Worm (Caenorhabditis elegans): Measurements from ENCODE around the gene haao-1.
A peak's percentile ranks its signal among the peaks of the same experiment; 100 is the strongest.

Gene haao-1

DNA sequence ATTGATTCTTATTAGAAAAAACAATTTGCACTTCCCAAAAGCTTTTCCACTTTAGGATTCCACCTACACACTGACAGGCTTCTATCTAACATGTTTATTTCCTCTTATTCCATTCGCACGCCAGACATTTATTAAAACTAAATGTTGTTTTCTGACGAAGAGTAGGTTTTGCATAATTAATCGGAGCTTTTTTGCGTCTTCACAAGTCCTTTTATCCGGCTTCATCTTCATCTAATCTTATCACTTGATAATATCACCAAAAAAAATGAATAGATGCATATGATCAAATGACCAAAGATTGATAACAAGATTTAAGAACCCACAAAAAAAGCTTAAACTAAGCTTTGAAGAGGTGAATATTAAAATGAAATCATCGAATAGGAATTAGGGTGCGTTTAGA lies 39.2 kb upstream of the haao-1 start (continued):
- peak; percentile 47 for TF ChIP-seq egl-13 (tag; optimal IDR thresholded peaks at IDR 0.05)
- no peak for TF ChIP-seq ama-1 (optimal IDR thresholded peaks at IDR 0.05)
- TF ChIP-seq mab-9 (GFP tag; IDR thresholded peaks at IDR 0.05) = no peak
- no peak for TF ChIP-seq lsy-2 (tag; optimal IDR thresholded peaks at IDR 0.05)
- TF ChIP-seq sptf-1 (tag; optimal IDR thresholded peaks at IDR 0.05) = no peak
- no peak for TF ChIP-seq mef-2 (tag; optimal IDR thresholded peaks at IDR 0.05)
- no peak for TF ChIP-seq ceh-88 (GFP tag; IDR thresholded peaks at IDR 0.05)
- TF ChIP-seq fkh-4 (tag; optimal IDR thresholded peaks at IDR 0.05; ENCODE audit: borderline replicate concordance) = peak; percentile 52
- no peak for TF ChIP-seq fos-1 (tag; optimal IDR thresholded peaks at IDR 0.05)
- no peak for TF ChIP-seq nhr-90 (tag; optimal IDR thresholded peaks at IDR 0.05; ENCODE audit: poor library complexity)
- no peak for TF ChIP-seq ces-1 (GFP tag; optimal IDR thresholded peaks at IDR 0.05)
- no peak for TF ChIP-seq elt-3 (tag; optimal IDR thresholded peaks at IDR 0.05)
- TF ChIP-seq lin-15B (tag; optimal IDR thresholded peaks at IDR 0.05) = no peak
- peak; percentile 22 for TF ChIP-seq nhr-47 (tag; optimal IDR thresholded peaks at IDR 0.05)
- no peak for TF ChIP-seq nhr-76 (tag; optimal IDR thresholded peaks at IDR 0.05)
- TF ChIP-seq tbx-2 (tag; optimal IDR thresholded peaks at IDR 0.05) = no peak
- no peak for TF ChIP-seq nhr-12 (tag; optimal IDR thresholded peaks at IDR 0.05)
- no peak for TF ChIP-seq fkh-10 (GFP tag; optimal IDR thresholded peaks at IDR 0.05)
- TF ChIP-seq lin-13 (GFP tag; optimal IDR thresholded peaks at IDR 0.05) = no peak
- no peak for TF ChIP-seq unc-86 (tag; optimal IDR thresholded peaks at IDR 0.05)
- no peak for TF ChIP-seq ceh-8 (GFP tag; optimal IDR thresholded peaks at IDR 0.05)
- no peak for TF ChIP-seq alr-1 (tag; optimal IDR thresholded peaks at IDR 0.05; ENCODE audit: borderline replicate concordance)
- no peak for TF ChIP-seq ets-5 (GFP tag; IDR thresholded peaks at IDR 0.05)
- peak; percentile 98 for TF ChIP-seq dsc-1 (tag; optimal IDR thresholded peaks at IDR 0.05)
- peak; percentile 16 for TF ChIP-seq fkh-8 (tag; optimal IDR thresholded peaks at IDR 0.05)
- no peak for TF ChIP-seq swsn-7 (tag; optimal IDR thresholded peaks at IDR 0.05)
- no peak for TF ChIP-seq nhr-237 (tag; optimal IDR thresholded peaks at IDR 0.05)
- TF ChIP-seq efl-3 (GFP tag; optimal IDR thresholded peaks at IDR 0.05) = no peak
- TF ChIP-seq dpl-1 (GFP tag; optimal IDR thresholded peaks at IDR 0.05) = no peak
- no peak for TF ChIP-seq ztf-11 (tag; optimal IDR thresholded peaks at IDR 0.05)
- no peak for TF ChIP-seq vab-15 (tag; optimal IDR thresholded peaks at IDR 0.05)
- TF ChIP-seq unc-98 (GFP tag; IDR thresholded peaks at IDR 0.05) = no peak
- TF ChIP-seq skn-1 (tag; optimal IDR thresholded peaks at IDR 0.05) = no peak
- TF ChIP-seq nhr-19 (GFP tag; conservative IDR thresholded peaks at IDR 0.05) = no peak
- TF ChIP-seq isw-1 (GFP tag; IDR thresholded peaks at IDR 0.05) = no peak
- no peak for TF ChIP-seq tlp-1 (tag; optimal IDR thresholded peaks at IDR 0.05)
- TF ChIP-seq unc-30 (tag; optimal IDR thresholded peaks at IDR 0.05) = no peak
- TF ChIP-seq hlh-17 (GFP tag; optimal IDR thresholded peaks at IDR 0.05; ENCODE audit: borderline replicate concordance) = no peak
- no peak for TF ChIP-seq nhr-28 (tag; optimal IDR thresholded peaks at IDR 0.05)
- no peak for TF ChIP-seq ceh-90 (tag; optimal IDR thresholded peaks at IDR 0.05)
- TF ChIP-seq lin-35 (GFP tag; optimal IDR thresholded peaks at IDR 0.05) = no peak
- no peak for TF ChIP-seq nhr-20 (tag; optimal IDR thresholded peaks at IDR 0.05)
- TF ChIP-seq irx-1 (tag; optimal IDR thresholded peaks at IDR 0.05) = no peak
- TF ChIP-seq xbp-1 (tag; optimal IDR thresholded peaks at IDR 0.05) = no peak
- no peak for TF ChIP-seq snu-23 (GFP tag; optimal IDR thresholded peaks at IDR 0.05)
- no peak for TF ChIP-seq grh-1 (GFP tag; IDR thresholded peaks at IDR 0.05)

Data from whole organism, L1 larva.